Fruit fly (Drosophila melanogaster) whole organism, larva: ENCODE measurements around the gene CG5909.

ENCODE experiments used
- noc ChIP-seq: fragments of 200-800 bp; sonication (Bioruptor generic); optimal IDR thresholded peaks from 3 replicates; lab custom pipeline; 2019; ENCODE audit warnings: missing biosample characterization, mild to moderate bottlenecking, missing genetic modification characterization, moderate library complexity

CG5909 gene

DNA sequence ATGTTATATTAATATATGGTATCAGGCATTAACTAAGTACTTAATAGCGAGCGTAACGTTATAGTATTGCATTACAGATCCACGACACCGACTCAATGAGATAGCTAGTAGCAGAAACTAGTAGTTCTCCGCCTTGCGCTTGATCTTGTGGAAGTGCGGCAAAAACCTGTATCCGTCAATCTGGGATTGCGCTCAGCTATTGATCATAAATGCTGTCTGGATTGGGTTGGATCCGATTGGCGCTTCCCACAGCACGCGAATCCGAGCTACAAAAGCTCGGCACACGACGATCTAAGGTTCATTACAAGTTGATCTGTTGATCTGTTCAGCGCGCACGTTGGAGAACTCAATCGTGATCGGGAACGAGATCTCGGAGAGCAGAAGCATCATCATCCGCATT lies at the start of gene CG5909:
TSS of gene CG5909 (plus strand) at position 301 of the 400 bp plus-strand sequence.
- TF ChIP-seq noc (tag; lab: Kevin White, UChicago) = no peak

DNA sequence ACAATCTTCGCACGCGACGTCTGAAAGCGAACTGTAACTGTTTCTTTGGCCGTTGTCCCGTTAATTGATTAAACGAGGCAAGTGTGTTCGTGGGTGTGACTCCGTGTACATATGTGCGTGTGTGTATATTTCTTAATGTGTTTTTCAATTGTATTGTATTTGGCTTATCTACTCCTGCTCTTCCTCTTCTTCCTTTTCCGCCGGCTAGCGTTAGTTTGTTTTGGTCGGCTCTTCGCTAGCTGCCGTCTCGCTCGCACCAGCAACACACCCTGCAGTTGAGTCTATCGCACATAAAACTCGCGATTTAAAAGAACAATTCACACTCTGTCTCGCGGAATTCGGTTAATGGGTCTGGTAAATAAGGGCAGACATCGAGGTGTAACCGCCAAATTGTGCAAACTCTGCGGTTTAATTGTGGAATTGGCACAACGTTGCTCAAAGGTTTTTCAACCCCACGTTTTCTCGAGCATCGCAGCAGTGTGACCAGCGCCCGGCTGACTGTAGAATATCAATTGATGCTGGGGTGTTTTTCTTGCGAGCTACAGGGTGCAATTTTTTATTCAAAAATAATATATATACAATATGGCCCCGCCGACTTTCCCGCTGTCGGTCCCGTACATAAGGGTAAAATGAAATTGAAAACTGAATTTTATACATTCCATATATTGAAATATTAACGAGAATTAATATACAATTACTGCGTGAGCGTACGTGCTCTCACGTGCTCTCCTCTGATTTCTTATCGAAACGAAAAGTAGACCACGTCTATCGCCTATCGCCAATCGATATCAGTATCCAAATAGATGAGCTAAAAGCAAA lies 49.0 kb upstream of the CG5909 start, which contains the start of the genes gb and CG5815:
TSS of gene gb (minus strand) at position 487 of the 819 bp plus-strand sequence.
TSS of gene CG5815 (plus strand) at position 783 of the 819 bp plus-strand sequence.
- no peak for TF ChIP-seq noc (tag; lab: Kevin White, UChicago)

DNA sequence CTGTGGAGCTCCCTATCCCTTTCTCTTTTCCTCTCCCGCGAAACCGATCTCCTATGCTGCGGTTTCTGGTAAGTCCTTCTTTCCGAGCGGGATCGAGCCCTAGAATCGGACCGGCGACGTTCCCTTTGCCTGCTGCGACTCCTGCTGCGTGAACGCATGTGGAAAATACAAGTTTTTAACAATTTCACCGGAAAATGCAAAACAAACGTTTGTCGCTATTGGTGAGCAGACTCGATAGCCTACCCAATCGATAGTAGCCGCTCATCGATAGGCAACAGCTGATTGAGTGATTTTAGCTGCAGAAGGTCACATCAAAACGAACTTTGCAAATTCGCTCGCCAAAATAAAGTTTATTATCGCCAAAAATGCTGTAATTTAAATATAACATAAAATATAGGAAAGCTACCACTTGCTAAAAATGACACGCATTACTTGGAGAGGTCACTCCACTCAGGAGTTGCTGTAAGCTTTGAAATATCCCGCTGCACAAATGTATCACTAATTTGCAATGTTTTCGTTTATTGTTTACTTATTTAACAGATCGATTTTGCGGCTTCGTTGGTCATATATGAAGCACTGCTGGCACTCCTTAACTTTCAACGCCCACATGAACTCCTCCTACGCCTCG lies 44.4 kb upstream of the CG5909 start, which contains the start of the genes CG6066 and CG5880:
TSS of gene CG6066 (minus strand) at position 243 of the 628 bp plus-strand sequence.
TSS of gene CG5880 (plus strand) at position 281 of the 628 bp plus-strand sequence.
- TF ChIP-seq noc (tag; lab: Kevin White, UChicago) = no peak

DNA sequence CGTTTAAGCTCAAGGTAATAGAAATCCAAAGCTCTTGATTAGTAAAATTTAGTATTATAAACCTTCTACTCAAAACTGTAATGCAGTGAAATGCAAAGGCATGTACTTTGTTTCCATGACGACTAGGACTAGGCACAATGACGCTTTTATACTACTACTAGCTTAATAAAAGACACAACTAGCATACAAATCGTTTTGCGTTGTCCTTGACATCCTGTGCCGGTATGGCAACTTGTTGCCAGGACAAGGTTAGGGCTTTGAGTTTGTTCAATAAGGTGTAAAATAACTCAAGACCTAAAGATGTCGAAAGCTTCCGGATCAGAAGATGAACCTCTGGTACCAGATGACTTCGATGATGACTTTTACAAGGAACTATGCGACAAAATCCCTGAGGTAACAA lies 42.6 kb upstream of the CG5909 start, which contains the start of gene CG5882:
TSS of gene CG5882 (plus strand) at position 301 of the 400 bp plus-strand sequence.
- no peak for TF ChIP-seq noc (tag; lab: Kevin White, UChicago)

DNA sequence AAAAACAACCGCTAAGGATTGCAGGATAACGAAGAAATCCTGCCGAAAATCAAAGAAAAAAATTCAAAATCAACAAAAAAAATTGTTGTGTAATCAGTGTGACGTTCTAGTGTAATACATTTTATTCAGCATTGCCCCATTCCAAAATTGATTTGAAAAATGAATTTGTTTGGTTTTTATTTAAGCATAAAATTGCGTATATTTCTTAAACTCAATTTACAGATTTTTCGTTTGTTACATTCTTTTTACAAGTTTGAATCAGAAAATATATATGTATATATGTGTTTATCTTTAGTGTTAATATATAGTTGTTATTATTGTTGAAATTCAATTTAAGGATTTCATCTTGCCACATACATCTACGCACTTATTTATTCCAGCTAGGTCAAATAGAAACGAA lies 36.4 kb upstream of the CG5909 start, which contains the start of gene CG6059:
TSS of gene CG6059 (minus strand) at position 101 of the 400 bp plus-strand sequence.
- TF ChIP-seq noc (tag; lab: Kevin White, UChicago) = no peak

DNA sequence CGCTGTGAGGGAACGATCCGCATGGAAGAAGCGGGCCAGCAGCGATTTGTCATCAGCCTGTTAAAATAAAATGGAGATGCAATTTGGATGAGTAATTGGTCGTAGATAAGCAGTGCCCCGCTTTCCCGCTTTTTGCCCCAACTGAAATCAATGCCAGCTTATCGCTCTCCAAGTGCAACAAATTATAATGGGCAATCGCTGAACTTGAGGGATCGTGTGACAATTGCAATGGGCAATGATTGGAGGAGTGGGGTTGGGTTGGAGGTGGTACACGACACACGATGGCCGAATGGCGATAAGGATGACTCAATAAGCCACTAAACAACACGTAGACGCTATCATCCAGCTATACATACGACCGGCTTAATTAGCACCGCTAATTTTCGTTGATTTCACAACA lies 32.2 kb upstream of the CG5909 start:
- no peak for TF ChIP-seq noc (tag; lab: Kevin White, UChicago)

DNA sequence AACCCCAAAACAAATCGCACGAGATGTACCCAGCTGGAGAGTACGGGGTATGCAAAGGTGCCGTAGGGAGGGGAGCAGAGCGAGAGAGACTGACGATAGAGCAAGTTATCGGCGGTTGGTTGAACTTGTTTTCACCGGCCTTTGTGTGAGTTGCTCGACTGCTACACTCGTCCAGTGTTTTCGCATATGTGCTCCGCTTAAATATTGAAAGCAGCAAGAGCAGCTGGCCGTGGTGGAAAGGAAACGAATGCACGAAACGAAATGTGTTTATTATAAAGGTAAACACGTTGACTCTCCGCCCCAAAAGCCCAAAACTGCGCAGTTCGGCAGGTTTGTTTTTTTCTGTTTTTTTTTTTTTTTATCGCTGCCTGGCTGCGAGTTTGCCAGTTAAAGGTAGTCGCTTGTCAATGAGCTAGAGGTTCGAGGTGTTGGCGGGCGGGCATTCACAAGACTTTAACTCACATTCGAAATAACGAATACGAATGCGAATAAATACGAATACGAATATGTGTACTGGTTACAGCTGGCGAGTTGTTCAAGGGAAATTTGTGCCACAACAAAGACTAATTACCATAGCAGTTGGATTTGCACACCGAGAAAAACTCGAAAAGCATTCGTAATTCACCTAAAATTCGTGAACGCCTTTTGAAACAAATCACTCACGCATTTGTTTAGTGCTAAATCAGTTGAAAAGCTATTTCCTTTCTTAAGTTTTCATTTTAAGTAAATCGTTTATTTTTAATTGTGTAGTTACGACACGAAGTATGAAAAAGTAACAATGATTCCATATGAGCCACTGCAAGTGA lies 31.2 kb upstream of the CG5909 start:
- no peak for TF ChIP-seq noc (tag; lab: Kevin White, UChicago)

DNA sequence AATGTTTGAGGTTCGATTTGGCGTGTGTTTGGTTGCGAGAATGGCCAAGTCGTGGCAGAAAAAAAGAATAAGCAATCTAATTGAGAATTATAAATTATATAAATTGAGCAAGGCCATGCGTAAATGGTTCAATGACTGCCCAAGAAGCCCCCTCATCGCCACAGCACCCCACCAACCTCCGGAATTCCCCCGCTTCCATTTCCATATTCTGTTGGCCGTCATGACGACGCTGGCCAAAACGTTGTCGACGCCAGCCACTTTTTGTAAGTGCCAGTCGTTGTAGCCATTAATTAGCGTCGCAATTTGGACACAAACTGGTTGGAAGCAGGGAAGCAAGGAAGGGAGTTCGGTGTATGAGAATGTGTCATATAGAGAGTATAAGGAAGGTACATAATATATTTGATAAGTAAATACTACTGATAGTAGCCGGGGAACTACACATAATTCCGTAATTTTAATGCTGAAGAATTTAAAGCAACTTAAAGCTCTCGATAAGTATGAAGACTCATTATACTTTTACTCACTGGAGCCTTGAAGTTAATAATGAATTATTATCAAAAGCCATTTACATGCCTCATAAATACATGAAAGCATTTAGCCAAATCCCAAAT lies 30.3 kb upstream of the CG5909 start:
- no peak for TF ChIP-seq noc (tag; lab: Kevin White, UChicago)

DNA sequence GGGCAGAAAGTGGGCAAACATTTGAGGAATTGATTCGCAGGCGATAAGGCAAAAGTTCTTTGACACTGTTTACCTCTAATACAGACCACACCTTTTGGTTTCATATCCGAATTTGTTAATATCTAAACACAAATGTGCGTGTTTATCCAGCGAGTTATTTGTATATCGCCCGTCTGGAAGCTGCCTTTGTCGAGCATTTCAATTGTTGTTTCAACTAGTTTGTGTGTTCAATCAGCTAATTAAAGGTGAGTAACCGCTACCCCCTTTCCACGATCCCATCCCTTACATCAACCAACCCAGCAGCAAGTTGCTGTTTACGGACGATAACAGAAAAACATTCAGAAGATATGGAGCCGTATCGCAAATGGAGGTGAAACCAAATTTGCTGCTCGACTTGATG lies 29.6 kb upstream of the CG5909 start:
- peak; percentile 62 for TF ChIP-seq noc (tag; lab: Kevin White, UChicago)

DNA sequence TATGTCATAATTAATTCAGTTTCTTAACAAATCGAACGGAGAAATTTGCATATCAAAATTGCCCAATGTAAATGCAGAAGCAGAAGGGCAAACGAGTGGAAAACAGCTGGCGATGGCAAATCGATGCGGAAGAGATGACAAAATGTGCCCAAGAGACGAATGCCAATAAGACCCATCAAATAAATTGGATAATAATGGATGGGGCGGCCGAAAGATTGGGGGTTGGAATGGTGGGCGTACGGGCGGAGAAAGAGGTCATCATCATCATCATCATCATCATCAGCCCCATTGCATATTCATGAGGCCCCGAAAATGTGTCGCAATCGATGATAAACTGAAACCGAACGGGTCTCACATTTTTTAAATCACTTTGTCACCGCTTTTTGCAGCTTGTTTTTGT lies 27.0 kb upstream of the CG5909 start:
- no peak for TF ChIP-seq noc (tag; lab: Kevin White, UChicago)

DNA sequence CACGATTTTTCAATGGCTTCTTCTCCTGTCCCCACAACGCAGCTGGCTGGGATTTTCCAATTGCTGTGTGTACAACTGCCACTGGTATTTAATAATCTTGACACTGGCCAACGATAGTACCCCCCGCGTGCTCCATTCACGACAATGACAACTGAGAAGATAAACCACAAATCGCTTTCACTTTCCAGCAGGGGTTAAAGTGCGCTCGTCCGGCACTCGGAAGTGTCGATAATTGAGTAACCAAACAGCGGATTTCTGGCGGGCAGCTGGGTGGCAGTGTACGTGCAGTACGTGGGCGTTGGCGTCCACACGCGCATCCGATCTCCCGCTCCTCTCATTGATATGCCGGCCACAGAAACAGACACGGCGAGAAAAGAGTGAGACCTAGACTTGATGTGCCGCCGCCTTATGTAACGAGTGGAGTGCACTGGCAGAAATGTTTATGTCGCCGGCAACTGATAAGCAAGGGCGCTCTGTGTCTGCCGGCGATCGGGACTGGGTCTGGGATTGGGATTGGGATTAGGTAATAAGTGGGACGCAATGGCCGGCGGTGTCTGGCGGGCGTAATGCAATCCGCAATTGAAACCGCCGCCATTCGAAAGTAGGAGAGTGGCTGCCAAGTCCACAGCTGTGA lies 26.1 kb upstream of the CG5909 start:
- no peak for TF ChIP-seq noc (tag; lab: Kevin White, UChicago)

DNA sequence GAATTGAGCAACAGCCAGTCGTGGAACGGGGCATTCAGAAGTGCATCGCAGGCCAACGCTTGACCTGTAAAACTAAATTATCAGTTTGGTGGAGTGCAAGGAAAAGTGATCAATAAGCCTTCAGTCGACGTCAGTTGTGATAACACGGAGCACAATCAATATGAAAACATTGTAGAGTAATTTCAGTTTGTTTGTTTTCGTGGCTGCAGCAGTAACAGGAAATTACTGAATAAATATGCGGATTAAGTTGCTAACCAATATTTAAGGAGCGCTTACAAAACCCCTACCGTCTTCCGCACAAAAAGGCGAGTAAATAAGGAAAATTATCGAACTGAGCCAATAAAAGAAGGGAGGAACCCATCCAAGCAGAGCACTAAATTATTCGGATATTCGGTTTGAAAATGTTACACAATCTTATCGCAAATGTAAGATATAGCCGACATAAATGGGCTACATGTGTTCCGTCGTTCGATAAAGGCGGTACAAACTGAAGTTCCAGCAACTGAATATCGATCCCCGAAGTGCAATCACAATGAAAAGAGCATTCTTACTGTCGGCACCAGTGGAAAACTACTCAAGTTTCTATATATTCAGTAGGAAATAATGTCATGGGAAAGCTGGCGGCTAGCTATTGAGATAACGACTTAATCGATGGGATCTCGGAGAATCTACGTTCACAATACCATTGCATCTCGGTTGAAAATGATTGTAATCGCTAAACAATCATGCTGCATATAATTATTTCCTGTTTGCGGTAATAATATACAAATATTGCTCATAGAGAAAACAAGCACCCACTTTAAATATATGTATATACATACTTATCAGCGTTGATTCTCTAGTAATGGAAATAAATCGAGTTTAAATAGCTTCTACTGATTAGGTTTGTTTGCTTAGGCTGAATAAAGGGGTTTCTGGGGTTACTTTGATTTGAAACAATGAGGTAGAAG lies 25.0 kb upstream of the CG5909 start:
- no peak for TF ChIP-seq noc (tag; lab: Kevin White, UChicago)

DNA sequence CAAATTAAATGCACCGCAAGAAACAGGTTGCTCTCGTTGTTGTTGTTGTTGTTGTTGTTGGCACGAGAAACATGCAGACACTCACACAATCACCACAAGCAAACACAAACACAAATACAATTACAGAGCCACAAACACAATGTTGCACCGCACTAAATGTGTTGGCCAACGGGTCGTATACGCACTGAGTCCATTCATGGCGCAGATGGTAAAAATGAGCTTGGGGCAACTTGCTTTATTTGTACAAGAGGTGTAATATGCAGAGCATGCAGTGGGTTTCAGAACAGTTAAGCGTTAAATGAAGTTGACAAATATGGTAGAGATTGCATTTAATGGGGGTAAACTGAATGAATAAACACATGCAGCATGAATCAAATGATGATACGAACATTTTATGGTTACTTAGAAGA lies 23.0 kb upstream of the CG5909 start:
- no peak for TF ChIP-seq noc (tag; lab: Kevin White, UChicago)
